Fruit fly (Drosophila melanogaster): ENCODE data around the gene Agpat4.

Gene Agpat4

DNA sequence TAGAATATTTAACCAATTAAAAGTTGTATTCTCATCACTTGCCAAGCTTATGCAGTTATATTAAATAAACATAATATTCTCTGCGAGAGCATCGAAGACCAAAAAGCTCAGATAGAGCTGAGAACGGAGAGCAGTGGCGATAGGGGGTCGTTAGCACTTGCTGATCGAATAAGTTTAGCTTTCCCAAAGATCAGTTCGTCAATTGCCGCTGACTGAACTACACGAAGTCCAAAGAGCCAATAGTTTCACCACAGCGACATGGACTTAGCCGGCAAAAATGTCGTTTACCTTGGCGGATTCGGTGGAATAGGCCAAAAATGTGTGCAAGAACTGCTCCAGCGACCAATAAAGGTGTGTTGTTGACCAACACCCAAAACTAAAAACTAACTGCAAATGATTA, 13.2 kb downstream of the Agpat4 start, which contains the start of gene CG4842:
Gene CG4842 (plus strand): TSS at position 191 of the 400 bp plus-strand sequence.
- no peak for TF ChIP-seq Hr38 (GFP tag; optimal IDR thresholded peaks at IDR 0.05)
- no peak for TF ChIP-seq CG10631 (GFP tag; optimal IDR thresholded peaks at IDR 0.05)
- TF ChIP-seq svp (GFP tag): peak; percentile 70

DNA sequence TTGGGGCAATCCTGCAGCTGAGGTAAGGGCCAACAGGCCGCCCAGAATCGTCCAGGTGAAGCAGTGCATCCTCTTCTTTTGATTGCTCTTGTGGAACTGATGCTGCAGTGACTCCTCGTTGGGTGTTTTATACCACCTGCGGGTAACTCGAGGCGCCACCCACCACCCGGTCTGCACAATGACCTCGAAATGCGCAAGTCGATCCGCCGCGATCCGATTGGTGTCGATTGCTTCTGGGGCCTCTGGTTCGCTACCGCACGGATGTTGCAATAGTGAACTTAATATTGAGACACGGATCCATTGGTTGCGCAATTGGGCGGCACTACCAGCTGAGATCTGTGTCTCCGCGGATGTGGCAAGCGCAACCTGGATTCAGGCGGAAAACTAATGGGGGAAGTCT, 14.1 kb downstream of the Agpat4 start, which contains the start of gene Cpr72Ec:
Gene Cpr72Ec (minus strand): TSS at position 101 of the 400 bp plus-strand sequence.
- no peak for TF ChIP-seq spab (GFP tag; optimal IDR thresholded peaks at IDR 0.05)
- TF ChIP-seq vri (GFP tag; optimal IDR thresholded peaks at IDR 0.05): no peak
- TF ChIP-seq ss (GFP tag; optimal IDR thresholded peaks at IDR 0.05): no peak
- TF ChIP-seq fkh (GFP tag; optimal IDR thresholded peaks at IDR 0.05): no peak
- no peak for TF ChIP-seq CG8119 (GFP tag; IDR thresholded peaks at IDR 0.05)
- TF ChIP-seq CG10669 (GFP tag; optimal IDR thresholded peaks at IDR 0.05): no peak
- TF ChIP-seq CG7368 (GFP tag; optimal IDR thresholded peaks at IDR 0.05): no peak
- no peak for TF ChIP-seq Ets96B (tag; optimal IDR thresholded peaks at IDR 0.05)
- TF ChIP-seq CG10631 (GFP tag; optimal IDR thresholded peaks at IDR 0.05): no peak
- no peak for TF ChIP-seq CG6808 (GFP tag; optimal IDR thresholded peaks at IDR 0.05)
- no peak for TF ChIP-seq Sox102F (GFP tag; optimal IDR thresholded peaks at IDR 0.05)
- TF ChIP-seq CG15336 (GFP tag; IDR thresholded peaks at IDR 0.05): no peak
- no peak for TF ChIP-seq Blimp-1 (GFP tag; optimal IDR thresholded peaks at IDR 0.05)
- TF ChIP-seq dac (GFP tag; optimal IDR thresholded peaks at IDR 0.05): no peak
- TF ChIP-seq CG16779 (tag; optimal IDR thresholded peaks at IDR 0.05): no peak
- no peak for TF ChIP-seq esn (GFP tag; optimal IDR thresholded peaks at IDR 0.05)
- TF ChIP-seq Ets21C (GFP tag; optimal IDR thresholded peaks at IDR 0.05): no peak
- TF ChIP-seq CG3032 (tag; optimal IDR thresholded peaks at IDR 0.05): no peak
- no peak for TF ChIP-seq Sox14 (GFP tag; optimal IDR thresholded peaks at IDR 0.05)
- no peak for TF ChIP-seq Met (GFP tag; optimal IDR thresholded peaks at IDR 0.05)

DNA sequence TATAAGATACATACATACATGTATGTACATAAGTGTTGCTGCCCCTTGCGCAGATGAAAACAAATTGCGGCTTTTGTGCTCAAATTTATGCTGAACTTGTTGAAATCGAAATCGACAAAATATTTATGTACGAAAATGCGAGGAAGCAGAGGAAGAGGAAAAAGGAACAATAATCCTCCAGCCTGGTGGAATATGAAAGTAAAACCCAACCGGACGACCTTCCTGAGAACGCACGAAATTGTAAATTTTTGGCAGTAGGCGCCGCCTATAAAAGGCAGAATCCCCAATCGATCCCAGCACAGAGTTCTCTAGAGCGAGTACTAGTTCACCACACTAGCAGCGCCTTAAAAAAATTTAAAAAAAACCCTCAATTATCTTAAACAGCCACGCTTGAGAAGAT, 16.8 kb downstream of the Agpat4 start, which contains the start of gene Cpr72Eb:
Gene Cpr72Eb (plus strand): TSS at position 301 of the 400 bp plus-strand sequence.
- TF ChIP-seq CG7368 (GFP tag; optimal IDR thresholded peaks at IDR 0.05): no peak
- TF ChIP-seq CG31627 (GFP tag; optimal IDR thresholded peaks at IDR 0.05): no peak
- no peak for TF ChIP-seq Hr4 (GFP tag; optimal IDR thresholded peaks at IDR 0.05)
- no peak for TF ChIP-seq net (GFP tag; optimal IDR thresholded peaks at IDR 0.05)
- TF ChIP-seq OdsH (GFP tag; optimal IDR thresholded peaks at IDR 0.05): no peak
- no peak for TF ChIP-seq CG11762 (GFP tag; optimal IDR thresholded peaks at IDR 0.05; ENCODE audit: insufficient read depth)
- TF ChIP-seq fd85E (GFP tag; optimal IDR thresholded peaks at IDR 0.05): no peak
- TF ChIP-seq CG11902 (GFP tag; optimal IDR thresholded peaks at IDR 0.05): no peak
- no peak for TF ChIP-seq cyc (GFP tag; optimal IDR thresholded peaks at IDR 0.05)
- no peak for TF ChIP-seq Eip78C (GFP tag)
- TF ChIP-seq Lpt (GFP tag; optimal IDR thresholded peaks at IDR 0.05): no peak
- TF ChIP-seq eg (GFP tag; IDR thresholded peaks at IDR 0.05): no peak
- TF ChIP-seq salr (GFP tag; optimal IDR thresholded peaks at IDR 0.05): no peak
- no peak for TF ChIP-seq CG6808 (GFP tag; optimal IDR thresholded peaks at IDR 0.05)

DNA sequence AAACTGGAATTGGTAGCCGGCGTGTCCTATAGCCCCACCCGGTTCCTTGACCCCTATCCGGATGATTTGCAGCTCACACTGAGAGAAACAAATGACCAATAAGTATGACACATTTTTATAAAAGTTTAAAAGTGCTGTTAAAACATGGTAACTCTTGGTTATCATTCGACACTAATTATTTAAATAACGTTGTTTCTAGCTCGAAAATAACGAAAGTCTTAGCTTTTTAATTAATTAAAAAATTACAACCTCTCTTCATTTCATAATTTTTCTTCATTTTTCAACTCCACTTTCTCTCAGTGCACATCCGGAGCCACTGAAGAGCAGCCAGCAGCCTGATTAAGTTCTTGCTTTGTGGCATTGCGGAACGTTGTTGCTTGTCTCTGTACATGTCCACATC, 17.2 kb downstream of the Agpat4 start:
- peak; percentile 91 to 94 for TF ChIP-seq ss (GFP tag; optimal IDR thresholded peaks at IDR 0.05)
- TF ChIP-seq Ets21C (GFP tag; optimal IDR thresholded peaks at IDR 0.05): peak; percentile 69
- peak; percentile 74 for TF ChIP-seq CG32006 (GFP tag; optimal IDR thresholded peaks at IDR 0.05)
- peak; percentile 88 for TF ChIP-seq net (GFP tag; optimal IDR thresholded peaks at IDR 0.05)
- peak; percentile 31 for TF ChIP-seq CG6276 (GFP tag; optimal IDR thresholded peaks at IDR 0.05)
- TF ChIP-seq Gug (GFP tag; IDR thresholded peaks at IDR 0.05): no peak
- peak; percentile 84 for TF ChIP-seq CG11762 (GFP tag; optimal IDR thresholded peaks at IDR 0.05; ENCODE audit: insufficient read depth)
- peak; percentile 90 for TF ChIP-seq Ets96B (tag; optimal IDR thresholded peaks at IDR 0.05)
- TF ChIP-seq CG8119 (GFP tag; IDR thresholded peaks at IDR 0.05): peak; percentile 81
- peak; percentile 78 for TF ChIP-seq CG31627 (GFP tag; optimal IDR thresholded peaks at IDR 0.05)
- peak; percentile 98 for TF ChIP-seq Eip78C (GFP tag)
- TF ChIP-seq Met (GFP tag; optimal IDR thresholded peaks at IDR 0.05): peak; percentile 85
- peak; percentile 85 for TF ChIP-seq Sox102F (GFP tag; optimal IDR thresholded peaks at IDR 0.05)
- no peak for TF ChIP-seq eg (GFP tag; IDR thresholded peaks at IDR 0.05)
- TF ChIP-seq spab (GFP tag; optimal IDR thresholded peaks at IDR 0.05): peak; percentile 88
- peak; percentile 64 for TF ChIP-seq CG6854 (GFP tag; optimal IDR thresholded peaks at IDR 0.05)
- peak; percentile 91 for TF ChIP-seq topi (GFP tag; optimal IDR thresholded peaks at IDR 0.05)
- TF ChIP-seq achi (GFP tag; optimal IDR thresholded peaks at IDR 0.05): peak; percentile 86
- peak; percentile 83 for TF ChIP-seq lz (GFP tag; optimal IDR thresholded peaks at IDR 0.05)
- peak; percentile 79 for TF ChIP-seq CG11902 (GFP tag; optimal IDR thresholded peaks at IDR 0.05)
- TF ChIP-seq CG4318 (GFP tag; optimal IDR thresholded peaks at IDR 0.05): peak; percentile 39
- TF ChIP-seq CG6808 (GFP tag; optimal IDR thresholded peaks at IDR 0.05): peak; percentile 92
- TF ChIP-seq CG6792 (GFP tag; optimal IDR thresholded peaks at IDR 0.05): peak; percentile 86
- TF ChIP-seq CG3032 (tag; optimal IDR thresholded peaks at IDR 0.05): peak; percentile 93
- TF ChIP-seq dac (GFP tag; optimal IDR thresholded peaks at IDR 0.05): no peak
- TF ChIP-seq CG10669 (GFP tag; optimal IDR thresholded peaks at IDR 0.05): peak; percentile 85
- TF ChIP-seq Sox15 (GFP tag; optimal IDR thresholded peaks at IDR 0.05): peak; percentile 65

Measured in whole organism, prepupa.